Fruit fly (Drosophila melanogaster) whole organism, prepupa: ENCODE results near the gene mRpL51.

Experiments used
- CG11294 ChIP-seq: fragments of 200-800 bp; sonication (Bioruptor generic); IDR thresholded peaks from 2 replicates; pipeline ENCODE4 v1.3.6; 2022; ENCODE audit warnings: missing biosample characterization, missing genetic modification characterization
- CG6163 ChIP-seq: fragments of 200-800 bp; sonication (Bioruptor generic); IDR thresholded peaks from 3 replicates; pipeline ENCODE4 v1.3.6; 2022; ENCODE audit warnings: missing biosample characterization, missing genetic modification characterization
- Gug ChIP-seq: fragments of 200-800 bp; sonication (Bioruptor generic); IDR thresholded peaks from 2 replicates; pipeline ENCODE4 v1.3.6; 2022; ENCODE audit warnings: missing biosample characterization, missing genetic modification characterization
- eg ChIP-seq: fragments of 200-800 bp; sonication (Bioruptor generic); IDR thresholded peaks from 3 replicates; pipeline ENCODE4 v1.3.6; 2022; ENCODE audit warnings: missing biosample characterization, missing genetic modification characterization
- pdm3 ChIP-seq: fragments of 200-800 bp; sonication (Bioruptor generic); optimal IDR thresholded peaks from 3 replicates; lab custom pipeline; 2016; ENCODE audit warnings: missing biosample characterization, missing genetic modification characterization
- svp ChIP-seq: fragments of 200-800 bp; sonication (Bioruptor generic); peaks from one replicate; lab custom pipeline; 2016; ENCODE audit warnings: missing biosample characterization, missing genetic modification characterization
- vri ChIP-seq: fragments of 200-800 bp; sonication (Bioruptor generic); optimal IDR thresholded peaks from 3 replicates; lab custom pipeline; 2016; ENCODE audit warnings: missing biosample characterization, mild to moderate bottlenecking, missing genetic modification characterization

DNA sequence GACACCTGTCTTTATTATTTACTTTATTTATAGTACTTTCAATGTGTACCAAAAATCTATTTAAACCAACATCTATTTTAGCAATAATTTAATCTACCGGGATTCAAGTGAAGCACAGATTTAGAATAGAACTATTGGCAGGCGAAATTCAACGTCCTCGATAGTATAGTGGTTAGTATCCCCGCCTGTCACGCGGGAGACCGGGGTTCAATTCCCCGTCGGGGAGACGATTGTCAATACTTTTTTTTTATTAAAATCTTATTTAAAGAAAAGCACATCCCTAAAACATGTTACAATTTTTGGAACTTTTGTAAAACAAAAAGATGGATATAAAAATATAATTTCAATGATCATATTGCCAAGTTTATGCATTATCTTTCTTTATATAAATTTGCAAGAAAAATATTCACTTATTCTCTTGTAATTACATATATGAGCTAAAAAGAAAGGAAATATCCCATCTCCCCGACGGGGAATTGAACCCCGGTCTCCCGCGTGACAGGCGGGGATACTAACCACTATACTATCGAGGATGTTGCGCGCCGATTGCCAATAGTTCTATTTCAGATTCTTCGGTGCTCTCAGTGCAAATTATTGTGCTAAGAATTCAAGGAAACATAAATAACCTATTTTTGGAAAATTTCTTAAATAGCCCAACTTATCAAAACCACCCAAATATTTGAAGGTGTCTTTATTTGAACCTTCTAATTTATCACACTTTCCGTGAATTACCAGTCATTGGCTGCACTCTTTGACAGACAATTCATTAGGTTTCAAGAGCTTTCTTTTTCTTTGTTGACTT lies 35.4 kb downstream of the mRpL51 start, which contains the start of gene CG43796:
- TF ChIP-seq eg (GFP tag; lab: Robert Waterston, UW) (no peak), CG6163 (no peak), vri (GFP tag; lab: Kevin White, UChicago) (no peak), pdm3 (no peak), Gug (GFP tag; lab: Robert Waterston, UW) (no peak), CG11294 (GFP tag; lab: Robert Waterston, UW) (no peak), svp (peak; percentile 28)
